Worm (Caenorhabditis elegans) whole organism, L4/young adult: ENCODE measurements around the gene Y82E9BL.5.

Source experiments
- dao-5 ChIP-seq: sonication (generic microtip); optimal IDR thresholded peaks from 2 replicates; lab custom pipeline; 2016; ENCODE audit warnings: missing genotype, missing genetic modification characterization, moderate library complexity, missing compliant biosample characterization
- him-1 ChIP-seq: sonication (generic microtip); optimal IDR thresholded peaks from 2 replicates; lab custom pipeline; 2016; ENCODE audit warnings: missing genotype, missing genetic modification reagents, missing genetic modification characterization, missing compliant biosample characterization

- TF ChIP-seq dao-5, result no peak
- TF ChIP-seq him-1 (tag; lab: Kevin White, UChicago), result no peak
These were observed 12.2 kb upstream of the Y82E9BL.5 start, which contains the start of gene Y82E9BR.9 for ce11 chrIII:1359669-1360068.
